Worm (Caenorhabditis elegans) whole organism, L3 larva: ENCODE measurements around the gene T28C12.1.

Source experiments
- R02D3.7 ChIP-seq: fragments of 150-350 bp; optimal IDR thresholded peaks from 2 replicates; lab custom pipeline; 2014; ENCODE audit warnings: missing biosample characterization, missing genetic modification characterization
- ZK546.5 ChIP-seq: sonication (generic microtip); optimal IDR thresholded peaks from 2 replicates; lab custom pipeline; 2017; ENCODE audit warnings: missing biosample characterization, missing genetic modification characterization
- aly-2 ChIP-seq: fragments of 150-350 bp; optimal IDR thresholded peaks from 2 replicates; lab custom pipeline; 2014; ENCODE audit warnings: missing biosample characterization, missing genetic modification characterization
- ama-1 ChIP-seq: fragments of 150-350 bp; optimal IDR thresholded peaks from 2 replicates; lab custom pipeline; 2018
- ceh-16 ChIP-seq: sonication (generic microtip); optimal IDR thresholded peaks from 2 replicates; lab custom pipeline; 2017; ENCODE audit warnings: missing biosample characterization, missing genetic modification characterization
- ceh-28 ChIP-seq: fragments of 150-350 bp; optimal IDR thresholded peaks from 2 replicates; lab custom pipeline; 2014; ENCODE audit warnings: missing biosample characterization, missing genetic modification reagents, missing genetic modification characterization
- ceh-9 ChIP-seq: sonication (generic microtip); optimal IDR thresholded peaks from 2 replicates; lab custom pipeline; 2018; ENCODE audit warnings: missing biosample characterization, missing genetic modification characterization
- daf-12 ChIP-seq: fragments of 150-350 bp; optimal IDR thresholded peaks from 2 replicates; lab custom pipeline; 2014; ENCODE audit warnings: missing biosample characterization, missing genetic modification reagents, missing genetic modification characterization
- egl-27 ChIP-seq: sonication (generic microtip); optimal IDR thresholded peaks from 4 replicates; lab custom pipeline; 2017; ENCODE audit warnings: missing biosample characterization, missing genetic modification reagents, missing genetic modification characterization
- egl-5 ChIP-seq: fragments of 150-350 bp; optimal IDR thresholded peaks from 2 replicates; lab custom pipeline; 2017; ENCODE audit warnings: missing biosample characterization, missing genetic modification reagents, missing genetic modification characterization, inconsistent platforms
- elt-1 ChIP-seq: fragments of 150-350 bp; optimal IDR thresholded peaks from 2 replicates; lab custom pipeline; 2014; ENCODE audit warnings: missing biosample characterization, missing genetic modification characterization
- elt-2 ChIP-seq: sonication (generic microtip); optimal IDR thresholded peaks from 2 replicates; lab custom pipeline; 2016; ENCODE audit warnings: missing genetic modification reagents, mild to moderate bottlenecking, missing genetic modification characterization, missing compliant biosample characterization
- fkh-10 ChIP-seq: sonication (generic microtip); optimal IDR thresholded peaks from 2 replicates; lab custom pipeline; 2017; ENCODE audit warnings: missing biosample characterization, missing genetic modification reagents, missing genetic modification characterization
- fkh-2 ChIP-seq: fragments of 150-350 bp; optimal IDR thresholded peaks from 2 replicates; lab custom pipeline; 2014; ENCODE audit warnings: missing biosample characterization, missing genetic modification reagents, missing genetic modification characterization
- fos-1 ChIP-seq: fragments of 150-350 bp; optimal IDR thresholded peaks from 2 replicates; lab custom pipeline; 2014; ENCODE audit warnings: missing biosample characterization, missing genetic modification characterization
- hmg-11 ChIP-seq: sonication (generic microtip); optimal IDR thresholded peaks from 2 replicates; lab custom pipeline; 2016; ENCODE audit warnings: missing genetic modification characterization, missing compliant biosample characterization
- jun-1 ChIP-seq: fragments of 150-350 bp; optimal IDR thresholded peaks from 2 replicates; lab custom pipeline; 2014; ENCODE audit warnings: missing biosample characterization, missing genetic modification reagents, missing genetic modification characterization
- lin-15B ChIP-seq: fragments of 150-350 bp; optimal IDR thresholded peaks from 2 replicates; lab custom pipeline; 2014; ENCODE audit warnings: missing biosample characterization, missing genetic modification characterization
- lsy-12 ChIP-seq: sonication (generic microtip); optimal IDR thresholded peaks from 2 replicates; lab custom pipeline; 2016; ENCODE audit warnings: mild to moderate bottlenecking, missing genetic modification characterization, missing compliant biosample characterization
- mdl-1 ChIP-seq: fragments of 150-350 bp; optimal IDR thresholded peaks from 2 replicates; lab custom pipeline; 2014; ENCODE audit warnings: missing biosample characterization, missing genetic modification characterization
- mml-1 ChIP-seq: fragments of 150-350 bp; sonication (generic microtip); optimal IDR thresholded peaks from 3 replicates; lab custom pipeline; 2014; ENCODE audit warnings: missing biosample characterization, missing genetic modification characterization
- nhr-12 ChIP-seq: fragments of 150-350 bp; optimal IDR thresholded peaks from 2 replicates; lab custom pipeline; 2014; ENCODE audit warnings: missing biosample characterization, missing genetic modification characterization
- nhr-237 ChIP-seq: fragments of 150-350 bp; optimal IDR thresholded peaks from 2 replicates; lab custom pipeline; 2014; ENCODE audit warnings: missing biosample characterization, missing genetic modification characterization
- nhr-25 ChIP-seq: sonication (generic microtip); optimal IDR thresholded peaks from 2 replicates; lab custom pipeline; 2017; ENCODE audit warnings: missing biosample characterization, missing genetic modification characterization
- nhr-76 ChIP-seq: fragments of 150-350 bp; sonication (generic microtip); optimal IDR thresholded peaks from 5 replicates; lab custom pipeline; 2014; ENCODE audit warnings: missing biosample characterization, missing genetic modification characterization
- nhr-77 ChIP-seq: fragments of 150-350 bp; optimal IDR thresholded peaks from 2 replicates; lab custom pipeline; 2014; ENCODE audit warnings: missing biosample characterization, missing genetic modification characterization
- pha-4 ChIP-seq: fragments of 150-350 bp; optimal IDR thresholded peaks from 2 replicates; lab custom pipeline; 2014; ENCODE audit warnings: missing biosample characterization, missing genetic modification reagents, missing genetic modification characterization
- pqm-1 ChIP-seq: fragments of 150-350 bp; optimal IDR thresholded peaks from 2 replicates; lab custom pipeline; 2017; ENCODE audit warnings: missing biosample characterization, missing genetic modification characterization, inconsistent platforms
- sea-2 ChIP-seq: fragments of 150-350 bp; sonication (generic microtip); optimal IDR thresholded peaks from 4 replicates; lab custom pipeline; 2014; ENCODE audit warnings: missing biosample characterization, missing genetic modification reagents, missing genetic modification characterization
- skn-1 ChIP-seq: fragments of 150-350 bp; optimal IDR thresholded peaks from 2 replicates; lab custom pipeline; 2014; ENCODE audit warnings: missing biosample characterization, missing genetic modification characterization
- snpc-4 ChIP-seq: fragments of 150-350 bp; optimal IDR thresholded peaks from 2 replicates; lab custom pipeline; 2014; ENCODE audit warnings: missing biosample characterization, missing genetic modification characterization
- tbx-2 ChIP-seq: sonication (generic microtip); optimal IDR thresholded peaks from 2 replicates; lab custom pipeline; 2016; ENCODE audit warnings: mild to moderate bottlenecking, missing genetic modification characterization, missing compliant biosample characterization
- unc-39 ChIP-seq: sonication (generic microtip); optimal IDR thresholded peaks from 4 replicates; lab custom pipeline; 2017; ENCODE audit warnings: missing biosample characterization, missing genetic modification characterization
- unc-62 ChIP-seq: fragments of 150-350 bp; sonication (generic microtip); optimal IDR thresholded peaks from 4 replicates; lab custom pipeline; 2014; ENCODE audit warnings: missing biosample characterization, missing genetic modification reagents, missing genetic modification characterization
- zag-1 ChIP-seq: fragments of 150-350 bp; optimal IDR thresholded peaks from 2 replicates; lab custom pipeline; 2014; ENCODE audit warnings: missing biosample characterization, missing genetic modification characterization
- ztf-11 ChIP-seq: fragments of 150-350 bp; optimal IDR thresholded peaks from 2 replicates; lab custom pipeline; 2014; ENCODE audit warnings: missing biosample characterization, missing genetic modification characterization
- ztf-4 ChIP-seq: fragments of 150-350 bp; optimal IDR thresholded peaks from 2 replicates; lab custom pipeline; 2014; ENCODE audit warnings: missing biosample characterization, missing genetic modification characterization

The T28C12.1 gene

ce11 chrV:6331607-6332006 lies at the start of gene T28C12.1:
T28C12.1 (plus strand) TSS chrV:6331907.
- TF ChIP-seq R02D3.7 (tag; lab: Kevin White, UChicago) (no peak), ztf-11 (tag; lab: Kevin White, UChicago) (no peak)

- TF ChIP-seq ztf-11 (tag; lab: Kevin White, UChicago) (no peak), nhr-237 (tag; lab: Kevin White, UChicago) (no peak), jun-1 (tag; lab: Kevin White, UChicago) (no peak), lin-15B (tag; lab: Kevin White, UChicago) (no peak), unc-62 (GFP tag; lab: Kevin White, UChicago) (no peak), nhr-77 (no peak), nhr-25 (no peak), sea-2 (no peak), daf-12 (tag; lab: Kevin White, UChicago) (no peak), egl-5 (tag; lab: Kevin White, UChicago) (no peak), egl-27 (no peak), mdl-1 (no peak)
Measured at ce11 chrV:6286343-6286742, 45.4 kb upstream of the T28C12.1 start, which contains the start of gene srn-1. srn-1 (minus strand) TSS chrV:6286443.

- TF ChIP-seq zag-1 (no peak), egl-27 (no peak), nhr-25 (no peak)
- TF ChIP-seq, all 47 proteins: peak for 0
Measured at ce11 chrV:6288607-6289006, 43.1 kb upstream of the T28C12.1 start, which contains the start of gene K12B6.11. K12B6.11 (plus strand) TSS chrV:6288907.

- peak; percentile 78 for TF ChIP-seq elt-2 (tag; lab: Kevin White, UChicago)
- no peak for TF ChIP-seq ztf-4 (tag; lab: Kevin White, UChicago)
- peak; percentile 13 for TF ChIP-seq pha-4
Measured at ce11 chrV:6291301-6291700, 40.4 kb upstream of the T28C12.1 start.

- no peak for TF ChIP-seq ZK546.5
- TF ChIP-seq tbx-2: no peak
- no peak for TF ChIP-seq ceh-9 (tag; lab: Kevin White, UChicago)
- no peak for TF ChIP-seq fos-1 (tag; lab: Kevin White, UChicago)
- peak; percentile 25 for TF ChIP-seq pqm-1 (tag; lab: Kevin White, UChicago)
- no peak for TF ChIP-seq mdl-1
- TF ChIP-seq elt-2 (tag; lab: Kevin White, UChicago): peak; percentile 75
Measured at ce11 chrV:6292401-6292800, 39.3 kb upstream of the T28C12.1 start, which contains the start of gene K12B6.9. K12B6.9 (minus strand) TSS chrV:6292666.

- TF ChIP-seq ceh-16 (tag; lab: Kevin White, UChicago) (no peak), mml-1 (tag; lab: Kevin White, UChicago) (no peak), egl-5 (tag; lab: Kevin White, UChicago) (no peak), ztf-4 (tag; lab: Kevin White, UChicago) (no peak), ceh-28 (tag; lab: Kevin White, UChicago) (no peak), zag-1 (no peak), unc-62 (GFP tag; lab: Kevin White, UChicago) (no peak), ama-1 (lab: Kevin White, UChicago) (no peak), pqm-1 (tag; lab: Kevin White, UChicago) (no peak), snpc-4 (tag; lab: Kevin White, UChicago) (no peak), aly-2 (tag; lab: Kevin White, UChicago) (no peak), R02D3.7 (tag; lab: Kevin White, UChicago) (no peak), nhr-77 (no peak), nhr-12 (no peak), skn-1 (tag; lab: Kevin White, UChicago) (no peak), fkh-2 (tag; lab: Kevin White, UChicago) (no peak), ztf-11 (tag; lab: Kevin White, UChicago) (no peak)
- TF ChIP-seq, all 47 proteins: peak for 0
Measured at ce11 chrV:6301046-6301445, 30.7 kb upstream of the T28C12.1 start.

ce11 chrV:6302465-6302864 lies 29.2 kb upstream of the T28C12.1 start:
- no peak for TF ChIP-seq lsy-12 (tag; lab: Kevin White, UChicago)
- TF ChIP-seq elt-1 (tag; lab: Kevin White, UChicago): peak; percentile 55
- TF ChIP-seq nhr-76 (tag; lab: Kevin White, UChicago): no peak
- no peak for TF ChIP-seq sea-2
- TF ChIP-seq aly-2 (tag; lab: Kevin White, UChicago): no peak
- no peak for TF ChIP-seq snpc-4 (tag; lab: Kevin White, UChicago)
- no peak for TF ChIP-seq hmg-11
- no peak for TF ChIP-seq zag-1
- no peak for TF ChIP-seq lin-15B (tag; lab: Kevin White, UChicago)
- no peak for TF ChIP-seq unc-39 (tag; lab: Kevin White, UChicago)
- no peak for TF ChIP-seq fkh-10
- TF ChIP-seq nhr-25: peak; percentile 5
